Worm (Caenorhabditis elegans): ENCODE results near the gene nlp-60.

- TF ChIP-seq ama-1 (optimal IDR thresholded peaks at IDR 0.05) (no peak), ama-1 (GFP tag; optimal IDR thresholded peaks at IDR 0.05) (no peak), ceh-79 (tag; optimal IDR thresholded peaks at IDR 0.05) (no peak), lin-26 (GFP tag; IDR thresholded peaks at IDR 0.05) (no peak)
Measured at ce11 chrIV:8651835-8652234, 27.3 kb downstream of the nlp-60 start, which contains the start of gene C49C8.8.
